Worm (Caenorhabditis elegans) whole organism, L2 larva: Measurements from ENCODE around the gene F13H8.3.

ENCODE experiments used
- C34F6.9 ChIP-seq: fragments of 150-350 bp; optimal IDR thresholded peaks from 2 replicates; lab custom pipeline; 2014; ENCODE audit warnings: missing biosample characterization, missing genetic modification characterization
- F13H6.1 ChIP-seq: sonication (generic microtip); optimal IDR thresholded peaks from 2 replicates; lab custom pipeline; 2016; ENCODE audit warnings: missing genetic modification characterization, missing compliant biosample characterization
- R02D3.7 ChIP-seq: fragments of 150-350 bp; optimal IDR thresholded peaks from 2 replicates; lab custom pipeline; 2014; ENCODE audit warnings: missing biosample characterization, missing genetic modification characterization
- Y55F3AM.14 ChIP-seq: fragments of 200-800 bp; sonication (Bioruptor generic); optimal IDR thresholded peaks from 2 replicates; lab custom pipeline; 2018; ENCODE audit warnings: mild to moderate bottlenecking, missing genetic modification characterization, missing compliant biosample characterization
- ama-1 ChIP-seq: fragments of 150-350 bp; optimal IDR thresholded peaks from 2 replicates; lab custom pipeline; 2018; ENCODE audit warnings: inconsistent platforms
- blmp-1 ChIP-seq: sonication (generic microtip); optimal IDR thresholded peaks from 2 replicates; lab custom pipeline; 2017; ENCODE audit warnings: missing genetic modification characterization, mild to moderate bottlenecking, missing compliant biosample characterization, antibody characterized with exemption, moderate library complexity; ENCODE audit not compliant: insufficient read depth
- ceh-16 ChIP-seq: fragments of 150-350 bp; optimal IDR thresholded peaks from 2 replicates; lab custom pipeline; 2014; ENCODE audit warnings: missing biosample characterization, missing genetic modification characterization
- ceh-82 ChIP-seq: fragments of 150-350 bp; optimal IDR thresholded peaks from 2 replicates; lab custom pipeline; 2014; ENCODE audit warnings: missing biosample characterization, missing genetic modification characterization
- crh-2 ChIP-seq: sonication (generic microtip); optimal IDR thresholded peaks from 2 replicates; lab custom pipeline; 2017; ENCODE audit warnings: missing biosample characterization, missing genetic modification characterization
- dmd-4 ChIP-seq: sonication (generic microtip); optimal IDR thresholded peaks from 2 replicates; lab custom pipeline; 2017; ENCODE audit warnings: missing biosample characterization, missing genetic modification characterization
- egl-27 ChIP-seq: sonication (generic microtip); optimal IDR thresholded peaks from 3 replicates; lab custom pipeline; 2017; ENCODE audit warnings: missing biosample characterization, missing genetic modification reagents, missing genetic modification characterization
- elt-1 ChIP-seq: fragments of 150-350 bp; optimal IDR thresholded peaks from 2 replicates; lab custom pipeline; 2014; ENCODE audit warnings: missing biosample characterization, missing genetic modification characterization
- elt-3 ChIP-seq: sonication (generic microtip); optimal IDR thresholded peaks from 2 replicates; lab custom pipeline; 2017; ENCODE audit warnings: missing biosample characterization, missing genetic modification characterization
- fos-1 ChIP-seq: fragments of 150-350 bp; optimal IDR thresholded peaks from 2 replicates; lab custom pipeline; 2014; ENCODE audit warnings: missing biosample characterization, missing genetic modification characterization
- lin-11 ChIP-seq: fragments of 150-350 bp; sonication (generic microtip); optimal IDR thresholded peaks from 2 replicates; lab custom pipeline; 2014; ENCODE audit warnings: missing biosample characterization, missing genetic modification characterization, inconsistent platforms, mixed read lengths
- lin-39 ChIP-seq: fragments of 150-350 bp; optimal IDR thresholded peaks from 2 replicates; lab custom pipeline; 2014; ENCODE audit warnings: missing biosample characterization, missing genetic modification reagents, missing genetic modification characterization
- lsy-2 ChIP-seq, 2 experiments: fragments of 150-350 bp in 1 of 2; sonication (generic microtip) in 1 of 2; optimal IDR thresholded peaks; 2 replicates each; lab custom pipeline; 2014 to 2017; ENCODE audit warnings: missing biosample characterization in 2 of 2, missing genetic modification characterization in 2 of 2
- mab-5 ChIP-seq: fragments of 150-350 bp; optimal IDR thresholded peaks from 2 replicates; lab custom pipeline; 2014; ENCODE audit warnings: missing biosample characterization, missing genetic modification characterization
- mbf-1 ChIP-seq: sonication (generic microtip); optimal IDR thresholded peaks from 2 replicates; lab custom pipeline; 2017; ENCODE audit warnings: missing biosample characterization, missing genetic modification characterization
- mdl-1 ChIP-seq, 2 experiments: fragments of 150-350 bp in 1 of 2; sonication (generic microtip) in 1 of 2; optimal IDR thresholded peaks; 2 replicates each; lab custom pipeline; 2017; ENCODE audit warnings: missing biosample characterization in 2 of 2, missing genetic modification characterization in 2 of 2
- nhr-11 ChIP-seq: fragments of 150-350 bp; optimal IDR thresholded peaks from 2 replicates; lab custom pipeline; 2014; ENCODE audit warnings: missing biosample characterization, missing genetic modification characterization
- nhr-12 ChIP-seq: fragments of 150-350 bp; optimal IDR thresholded peaks from 2 replicates; lab custom pipeline; 2014; ENCODE audit warnings: missing biosample characterization, missing genetic modification characterization
- nhr-129 ChIP-seq: fragments of 150-350 bp; optimal IDR thresholded peaks from 2 replicates; lab custom pipeline; 2014; ENCODE audit warnings: missing biosample characterization, missing genetic modification characterization
- nhr-21 ChIP-seq: fragments of 150-350 bp; optimal IDR thresholded peaks from 2 replicates; lab custom pipeline; 2014; ENCODE audit warnings: missing biosample characterization, missing genetic modification characterization
- nhr-6 ChIP-seq: fragments of 150-350 bp; optimal IDR thresholded peaks from 2 replicates; lab custom pipeline; 2014; ENCODE audit warnings: missing biosample characterization, missing genetic modification characterization
- nhr-77 ChIP-seq: fragments of 150-350 bp; optimal IDR thresholded peaks from 2 replicates; lab custom pipeline; 2014; ENCODE audit warnings: missing biosample characterization, missing genetic modification characterization
- peb-1 ChIP-seq: fragments of 150-350 bp; optimal IDR thresholded peaks from 2 replicates; lab custom pipeline; 2014; ENCODE audit warnings: missing biosample characterization, missing genetic modification characterization
- skn-1 ChIP-seq: sonication (generic microtip); optimal IDR thresholded peaks from 2 replicates; lab custom pipeline; 2017; ENCODE audit warnings: missing biosample characterization, missing genetic modification characterization
- sma-3 ChIP-seq: sonication (generic microtip); optimal IDR thresholded peaks from 2 replicates; lab custom pipeline; 2016; ENCODE audit warnings: missing genetic modification reagents, missing genetic modification characterization, missing compliant biosample characterization
- sma-9 ChIP-seq, 2 experiments: fragments of 150-350 bp in 1 of 2; sonication (generic microtip) in 1 of 2; optimal IDR thresholded peaks; 2 replicates each; lab custom pipeline; 2014 to 2016; ENCODE audit warnings: missing genetic modification characterization in 2 of 2, mild to moderate bottlenecking in 1 of 2, missing biosample characterization in 1 of 2, missing compliant biosample characterization in 1 of 2, missing genetic modification reagents in 1 of 2, moderate library complexity in 1 of 2
- snpc-4 ChIP-seq: fragments of 150-350 bp; optimal IDR thresholded peaks from 2 replicates; lab custom pipeline; 2014; ENCODE audit warnings: missing biosample characterization, missing genetic modification characterization
- unc-55 ChIP-seq: fragments of 150-350 bp; sonication (generic microtip); optimal IDR thresholded peaks from 3 replicates; lab custom pipeline; 2014; ENCODE audit warnings: missing biosample characterization, missing genetic modification reagents, missing genetic modification characterization
- zag-1 ChIP-seq: fragments of 150-350 bp; optimal IDR thresholded peaks from 2 replicates; lab custom pipeline; 2014; ENCODE audit warnings: missing biosample characterization, missing genetic modification characterization
- ztf-1 ChIP-seq: fragments of 200-800 bp; sonication (Bioruptor generic); conservative IDR thresholded peaks from 2 replicates; pipeline ENCODE4 v1.3.6; 2022; ENCODE audit warnings: missing genetic modification characterization, missing compliant biosample characterization
- ztf-11 ChIP-seq: sonication (generic microtip); optimal IDR thresholded peaks from 2 replicates; lab custom pipeline; 2017; ENCODE audit warnings: missing biosample characterization, missing genetic modification characterization
- ztf-4 ChIP-seq: fragments of 150-350 bp; optimal IDR thresholded peaks from 2 replicates; lab custom pipeline; 2014; ENCODE audit warnings: missing biosample characterization, missing genetic modification characterization

Gene F13H8.3

DNA sequence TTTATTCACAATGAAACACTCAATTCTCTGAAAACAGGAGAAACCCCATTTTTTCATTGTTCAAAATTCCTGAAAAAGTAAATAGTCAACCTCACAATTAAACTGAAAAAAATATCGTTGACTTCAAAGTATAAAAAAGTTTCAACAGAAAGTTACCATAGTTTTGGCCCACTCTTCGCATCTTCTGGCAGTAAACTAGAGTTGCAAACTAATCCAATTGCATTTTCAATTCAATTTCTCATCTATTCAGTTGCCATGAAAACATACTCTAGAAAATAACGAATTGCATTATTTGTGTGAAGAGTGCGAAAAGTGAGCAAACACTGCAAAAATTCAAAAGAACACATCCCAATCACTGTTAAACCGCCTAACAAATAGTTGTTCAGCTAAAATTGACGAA, at the start of gene F13H8.3:
Gene F13H8.3, plus strand, starts transcription at position 301 of the 400 bp plus-strand sequence.
- TF ChIP-seq R02D3.7 (tag; lab: Kevin White, UChicago) (no peak), sma-9 (GFP tag; optimal IDR thresholded peaks at IDR 0.05; lab: Kevin White, UChicago) (no peak), sma-9 (tag; optimal IDR thresholded peaks at IDR 0.05; lab: Kevin White, UChicago) (no peak), egl-27 (tag; lab: Kevin White, UChicago) (no peak), nhr-6 (tag; lab: Kevin White, UChicago) (no peak), ztf-11 (tag; lab: Kevin White, UChicago) (no peak), C34F6.9 (tag; lab: Kevin White, UChicago) (no peak), mbf-1 (tag; lab: Kevin White, UChicago) (no peak), crh-2 (tag; lab: Kevin White, UChicago) (no peak), peb-1 (no peak), mab-5 (tag; lab: Kevin White, UChicago) (no peak), snpc-4 (no peak), ceh-82 (tag; lab: Kevin White, UChicago) (no peak), nhr-11 (tag; lab: Kevin White, UChicago) (no peak), lsy-2 (tag; optimal IDR thresholded peaks at IDR 0.05; lab: Kevin White, UChicago) (no peak), nhr-77 (tag; lab: Kevin White, UChicago) (no peak)

- TF ChIP-seq sma-9 (GFP tag; optimal IDR thresholded peaks at IDR 0.05; lab: Kevin White, UChicago) (no peak), sma-9 (tag; optimal IDR thresholded peaks at IDR 0.05; lab: Kevin White, UChicago) (no peak), dmd-4 (tag; lab: Kevin White, UChicago) (no peak), lin-11 (no peak), lin-39 (no peak), snpc-4 (no peak), mdl-1 (tag; optimal IDR thresholded peaks at IDR 0.05; lab: Kevin White, UChicago) (no peak), nhr-12 (tag; lab: Kevin White, UChicago) (no peak), unc-55 (GFP tag; lab: Kevin White, UChicago) (no peak), sma-3 (GFP tag; lab: Kevin White, UChicago) (no peak), crh-2 (tag; lab: Kevin White, UChicago) (no peak)
Observed at ce11 chrII:6219346-6219745, 44.4 kb upstream of the F13H8.3 start, which contains the start of gene mks-2. mks-2 (minus strand) TSS chrII:6219446.

ce11 chrII:6221470-6221869, 42.3 kb upstream of the F13H8.3 start:
- TF ChIP-seq lsy-2 (tag; optimal IDR thresholded peaks at IDR 0.05; lab: Kevin White, UChicago) (no peak), fos-1 (tag; lab: Kevin White, UChicago) (no peak), elt-3 (tag; lab: Kevin White, UChicago) (no peak), ztf-1 (GFP tag; lab: Robert Waterston, UW) (no peak), peb-1 (no peak), elt-1 (tag; lab: Kevin White, UChicago) (no peak), nhr-77 (tag; lab: Kevin White, UChicago) (no peak), nhr-12 (tag; lab: Kevin White, UChicago) (no peak), R02D3.7 (tag; lab: Kevin White, UChicago) (no peak), lin-39 (no peak), crh-2 (tag; lab: Kevin White, UChicago) (no peak), ztf-11 (tag; lab: Kevin White, UChicago) (no peak), Y55F3AM.14 (GFP tag; lab: Kevin White, UChicago) (no peak), F13H6.1 (tag; lab: Kevin White, UChicago) (no peak)

DNA sequence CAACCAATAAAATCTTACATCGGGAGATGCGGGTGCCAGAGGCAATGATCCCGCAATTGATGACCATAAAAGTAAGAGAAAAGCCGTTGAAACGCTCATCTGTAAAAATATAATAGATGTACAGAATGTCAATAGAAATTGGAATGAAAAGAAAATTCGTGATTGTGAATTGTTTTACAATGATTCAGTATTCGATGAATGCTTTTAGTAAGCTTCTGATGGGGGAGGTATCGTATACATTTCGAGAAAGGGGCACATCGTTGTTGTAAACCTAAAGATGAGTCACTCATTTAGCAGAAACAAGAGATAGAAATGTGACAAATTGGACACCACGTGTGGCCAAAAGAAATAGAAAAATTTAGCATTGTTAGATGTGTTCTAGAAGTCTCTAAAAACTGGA, 41.2 kb upstream of the F13H8.3 start, which contains the start of gene C30B5.6:
Gene C30B5.6, minus strand, starts transcription at position 101 of the 400 bp plus-strand sequence.
- TF ChIP-seq blmp-1 = no peak
- TF ChIP-seq unc-55 (GFP tag; lab: Kevin White, UChicago) = no peak
- TF ChIP-seq, all 48 proteins: peak for 0

DNA sequence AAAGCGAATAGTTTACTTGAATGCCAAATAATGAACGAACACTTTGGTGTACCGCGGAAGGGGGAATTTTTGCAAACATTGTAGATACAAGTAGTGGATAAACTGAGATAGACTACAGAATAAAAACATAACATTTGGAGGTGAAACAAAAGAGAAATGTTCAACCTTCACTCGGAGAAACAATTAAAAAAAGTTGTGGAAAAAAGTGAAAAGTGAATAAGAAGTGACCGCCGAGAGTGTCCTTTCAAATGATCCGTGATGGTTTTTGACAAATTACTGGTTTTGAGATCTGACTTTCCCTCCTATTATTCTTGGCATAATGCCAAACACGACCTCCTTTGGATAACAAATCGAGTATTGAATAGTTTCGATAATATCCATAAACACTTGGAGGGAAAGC, 40.0 kb upstream of the F13H8.3 start:
- TF ChIP-seq ama-1 (lab: Kevin White, UChicago) (no peak), ceh-82 (tag; lab: Kevin White, UChicago) (no peak)

DNA sequence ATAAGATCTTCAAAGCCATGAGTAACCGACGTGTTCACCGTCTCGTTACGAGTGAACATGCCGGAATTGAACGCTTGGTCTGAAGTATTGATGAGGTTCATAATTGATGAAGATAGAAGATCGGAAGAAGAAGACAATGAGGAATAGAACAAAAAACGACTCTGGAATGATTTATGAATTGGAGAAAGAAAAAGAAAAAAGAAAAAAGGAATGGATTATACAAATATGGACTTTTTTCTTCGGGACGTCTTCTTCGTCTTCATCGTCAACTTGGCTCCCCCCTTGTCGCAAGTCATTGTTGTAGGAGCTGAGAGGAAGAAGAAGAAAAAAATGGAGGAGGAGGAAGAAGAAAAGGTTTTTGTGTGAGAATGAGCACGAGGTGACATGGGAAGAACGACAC, 36.8 kb upstream of the F13H8.3 start, which contains the start of gene srsy-2:
Gene srsy-2, minus strand, starts transcription at position 101 of the 400 bp plus-strand sequence.
- TF ChIP-seq unc-55 (GFP tag; lab: Kevin White, UChicago) (peak; percentile 67), zag-1 (tag; lab: Kevin White, UChicago) (no peak), ceh-16 (tag; lab: Kevin White, UChicago) (no peak), elt-3 (tag; lab: Kevin White, UChicago) (no peak), sma-9 (GFP tag; optimal IDR thresholded peaks at IDR 0.05; lab: Kevin White, UChicago) (peak; percentile 8), sma-9 (tag; optimal IDR thresholded peaks at IDR 0.05; lab: Kevin White, UChicago) (no peak), F13H6.1 (tag; lab: Kevin White, UChicago) (no peak), ztf-11 (tag; lab: Kevin White, UChicago) (no peak), nhr-6 (tag; lab: Kevin White, UChicago) (no peak), nhr-77 (tag; lab: Kevin White, UChicago) (no peak), nhr-129 (tag; lab: Kevin White, UChicago) (no peak), nhr-21 (tag; lab: Kevin White, UChicago) (no peak), mdl-1 (tag; optimal IDR thresholded peaks at IDR 0.05; lab: Kevin White, UChicago) (no peak), fos-1 (tag; lab: Kevin White, UChicago) (no peak), ceh-82 (tag; lab: Kevin White, UChicago) (no peak), ztf-4 (no peak), skn-1 (no peak), crh-2 (tag; lab: Kevin White, UChicago) (no peak), mab-5 (tag; lab: Kevin White, UChicago) (peak; percentile 1), dmd-4 (tag; lab: Kevin White, UChicago) (no peak)
